Fruit fly (Drosophila melanogaster) whole organism, pupa: ENCODE results near the gene CG7728.

Source experiments
- CG4496 ChIP-seq: fragments of 200-800 bp; sonication (Bioruptor generic); IDR thresholded peaks from 3 replicates; pipeline ENCODE4 v1.3.6; 2022; ENCODE audit warnings: missing biosample characterization, missing genetic modification characterization
- CG8301 ChIP-seq: fragments of 200-800 bp; sonication (Bioruptor generic); optimal IDR thresholded peaks from 2 replicates; lab custom pipeline; 2018; ENCODE audit warnings: missing biosample characterization, mild to moderate bottlenecking, missing genetic modification characterization
- CG9948 ChIP-seq: fragments of 200-800 bp; sonication (Bioruptor generic); optimal IDR thresholded peaks from 2 replicates; lab custom pipeline; 2018; ENCODE audit warnings: missing biosample characterization, mild to moderate bottlenecking, missing genetic modification characterization, moderate library complexity

DNA sequence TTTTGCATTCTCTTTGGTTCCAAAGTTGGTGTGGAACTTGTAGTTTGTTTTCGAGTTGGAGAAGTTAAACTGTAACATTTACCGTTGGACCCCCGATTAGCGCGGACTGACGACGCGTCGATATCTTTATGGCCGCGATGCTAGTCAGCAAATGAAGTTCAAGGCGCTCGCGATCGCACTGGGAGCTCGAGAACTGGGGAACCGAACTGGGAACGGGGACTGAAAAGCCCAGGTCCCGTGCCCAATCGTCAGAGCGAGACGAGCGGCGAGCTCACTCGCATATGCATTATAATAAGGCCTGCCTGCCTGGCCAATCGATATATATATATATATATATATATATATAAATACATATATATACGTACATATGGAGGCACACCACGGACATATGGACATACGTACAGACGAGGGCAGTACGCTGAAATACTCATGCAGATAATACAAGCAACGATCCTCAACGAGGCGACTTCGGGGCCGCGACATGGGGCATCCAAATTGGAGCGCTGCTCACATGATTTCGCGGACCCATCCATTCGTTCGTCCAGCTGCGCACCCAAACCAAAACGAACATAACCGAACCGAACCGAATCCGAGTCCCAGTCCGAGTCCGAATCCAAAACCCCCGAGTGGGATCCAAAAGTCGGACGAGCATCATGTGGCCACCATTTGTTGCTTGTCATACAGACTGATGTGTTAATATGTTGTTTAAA is 14.0 kb upstream of the CG7728 start:
- TF ChIP-seq CG9948 (tag; lab: Kevin White, UChicago), result no peak
- TF ChIP-seq CG4496 (GFP tag; lab: Robert Waterston, UW), result peak; percentile 32; the same call in 1 of the 3 replicates
- TF ChIP-seq CG8301, result no peak
